Worm (Caenorhabditis elegans) whole organism, early embryonic: Measurements from ENCODE around the gene ifb-2.
"Not testable (repeated sequence)": the region's sequence is repeated elsewhere in the genome, so short reads cannot be mapped to it uniquely, and the experiment has no call there.

ENCODE experiments used
- B0310.2 ChIP-seq: sonication (generic microtip); optimal IDR thresholded peaks from 2 replicates; lab custom pipeline; 2016; ENCODE audit warnings: mild to moderate bottlenecking, missing genetic modification characterization, missing compliant biosample characterization
- F13C5.2 ChIP-seq: sonication (generic microtip); optimal IDR thresholded peaks from 2 replicates; lab custom pipeline; 2017; ENCODE audit warnings: mild to moderate bottlenecking, missing genetic modification characterization, inconsistent platforms, missing compliant biosample characterization
- aly-1 ChIP-seq: sonication (generic microtip); optimal IDR thresholded peaks from 2 replicates; lab custom pipeline; 2016; ENCODE audit warnings: missing genetic modification characterization, missing compliant biosample characterization
- ama-1 ChIP-seq: fragments of 150-350 bp; optimal IDR thresholded peaks from 2 replicates; lab custom pipeline; 2014
- ceh-13 ChIP-seq: fragments of 200-800 bp; sonication (Bioruptor generic); optimal IDR thresholded peaks from 2 replicates; lab custom pipeline; 2018; ENCODE audit warnings: mild to moderate bottlenecking, missing genetic modification characterization, missing compliant biosample characterization
- ceh-36 ChIP-seq: sonication (generic microtip); optimal IDR thresholded peaks from 2 replicates; lab custom pipeline; 2016; ENCODE audit warnings: missing genetic modification characterization, inconsistent platforms, missing compliant biosample characterization
- ets-7 ChIP-seq: sonication (generic microtip); optimal IDR thresholded peaks from 2 replicates; lab custom pipeline; 2016; ENCODE audit warnings: missing genotype, missing genetic modification characterization, missing compliant biosample characterization
- flt-1 ChIP-seq: fragments of 200-800 bp; sonication (Bioruptor generic); IDR thresholded peaks from 2 replicates; pipeline ENCODE4 v1.3.6; 2022; ENCODE audit warnings: missing genetic modification characterization, missing compliant biosample characterization
- hmbx-1 ChIP-seq: sonication (generic microtip); optimal IDR thresholded peaks from 2 replicates; lab custom pipeline; 2016; ENCODE audit warnings: mild to moderate bottlenecking, missing genetic modification characterization, missing compliant biosample characterization
- hmg-4 ChIP-seq: fragments of 200-800 bp; sonication (Bioruptor generic); optimal IDR thresholded peaks from 2 replicates; lab custom pipeline; 2018; ENCODE audit warnings: mild to moderate bottlenecking, missing genetic modification characterization, missing compliant biosample characterization
- hnd-1 ChIP-seq: sonication (generic microtip); optimal IDR thresholded peaks from 2 replicates; lab custom pipeline; 2016; ENCODE audit warnings: missing genetic modification characterization, missing compliant biosample characterization
- pes-1 ChIP-seq: fragments of 200-800 bp; sonication (Bioruptor generic); IDR thresholded peaks from 2 replicates; pipeline ENCODE4 v1.3.6; 2022; ENCODE audit warnings: missing genetic modification reagents, missing genetic modification characterization, missing compliant biosample characterization
- scrt-1 ChIP-seq: fragments of 200-800 bp; sonication (Bioruptor generic); IDR thresholded peaks from 2 replicates; pipeline ENCODE4 v1.3.6; 2022; ENCODE audit warnings: missing genetic modification characterization, missing compliant biosample characterization
- sea-1 ChIP-seq: fragments of 200-800 bp; sonication (Bioruptor generic); conservative IDR thresholded peaks from 2 replicates; pipeline ENCODE4 v1.3.6; 2022; ENCODE audit warnings: missing genetic modification characterization, missing compliant biosample characterization
- tbx-11 ChIP-seq: fragments of 200-800 bp; sonication (Bioruptor generic); IDR thresholded peaks from 2 replicates; pipeline ENCODE4 v1.3.6; 2022; ENCODE audit warnings: missing genetic modification characterization, missing compliant biosample characterization
- tbx-37 ChIP-seq: fragments of 200-800 bp; sonication (Bioruptor generic); conservative IDR thresholded peaks from 2 replicates; pipeline ENCODE4 v1.3.6; 2022; ENCODE audit warnings: missing genetic modification reagents, missing genetic modification characterization, missing compliant biosample characterization
- tra-4 ChIP-seq: sonication (generic microtip); optimal IDR thresholded peaks from 2 replicates; lab custom pipeline; 2017; ENCODE audit warnings: missing genetic modification characterization, missing compliant biosample characterization

The ifb-2 gene

ce11 chrII:5745088-5745487 is 4.9 kb upstream of the ifb-2 start, which contains the start of gene F10C1.9:
F10C1.9 (minus strand) TSS chrII:5745284.
- TF ChIP-seq hmg-4 (no peak), tbx-37 (GFP tag; lab: Robert Waterston, UW) (no peak), tbx-11 (GFP tag; lab: Robert Waterston, UW) (no peak), hnd-1 (tag; lab: Kevin White, UChicago) (no peak)

DNA sequence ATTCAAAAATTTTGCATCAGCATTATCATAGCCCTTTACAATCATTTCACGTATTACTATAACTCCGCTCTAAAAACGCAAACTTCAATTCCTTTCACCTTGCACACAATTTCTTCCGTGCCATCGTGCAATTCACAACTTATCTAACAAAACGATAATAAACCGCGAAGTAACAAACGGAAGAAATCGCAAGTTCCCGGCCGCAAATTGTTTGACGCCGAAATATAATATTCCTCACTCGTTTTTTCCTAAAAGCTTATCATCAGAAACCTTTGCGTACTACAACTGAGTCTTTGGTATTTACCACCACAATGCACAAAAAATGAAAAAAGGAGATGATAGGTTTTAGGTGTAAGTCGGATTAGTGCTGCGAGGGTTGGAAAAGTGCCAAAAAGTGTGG is 2.7 kb upstream of the ifb-2 start:
- TF ChIP-seq ceh-36 (tag; lab: Kevin White, UChicago), result no peak
- no peak for TF ChIP-seq hmg-4
- no peak for TF ChIP-seq F13C5.2 (tag; lab: Kevin White, UChicago)
- no peak for TF ChIP-seq ama-1 (lab: Kevin White, UChicago)
- TF ChIP-seq B0310.2 (tag; lab: Kevin White, UChicago), result no peak
- no peak for TF ChIP-seq flt-1 (GFP tag; lab: Robert Waterston, UW)
- TF ChIP-seq ceh-13 (GFP tag; lab: Kevin White, UChicago), result no peak
- TF ChIP-seq aly-1, result no peak
- no peak for TF ChIP-seq sea-1
- no peak for TF ChIP-seq tra-4 (tag; lab: Kevin White, UChicago)
- no peak for TF ChIP-seq tbx-11 (GFP tag; lab: Robert Waterston, UW)
- no peak for TF ChIP-seq tbx-37 (GFP tag; lab: Robert Waterston, UW)
- TF ChIP-seq hnd-1 (tag; lab: Kevin White, UChicago), result no peak
- TF ChIP-seq ets-7, result no peak
- TF ChIP-seq hmbx-1 (tag; lab: Kevin White, UChicago), result no peak
- TF ChIP-seq pes-1 (GFP tag; lab: Robert Waterston, UW), result no peak
- no peak for TF ChIP-seq scrt-1

DNA sequence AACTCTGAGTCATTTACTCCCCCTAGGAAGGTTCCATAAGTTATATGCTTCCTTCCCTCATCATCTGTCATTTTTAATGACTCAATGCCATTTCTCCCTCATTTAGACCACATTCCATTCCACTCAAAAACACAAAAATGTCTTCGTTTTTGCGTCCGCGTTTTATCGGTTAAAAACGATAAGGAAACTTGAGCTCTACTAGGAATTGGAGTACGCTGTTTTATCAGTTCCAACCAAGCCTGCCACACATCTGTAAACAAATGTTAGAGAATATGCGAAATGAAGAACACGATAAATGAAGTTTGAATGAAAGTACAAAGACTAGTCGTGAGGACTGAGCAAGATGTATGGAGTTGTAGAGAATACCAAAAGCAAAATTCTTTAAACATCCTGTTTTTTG is 1.6 kb upstream of the ifb-2 start:
- TF ChIP-seq sea-1 (no peak), ets-7 (no peak), ama-1 (lab: Kevin White, UChicago) (no peak), tra-4 (tag; lab: Kevin White, UChicago) (no peak), tbx-37 (GFP tag; lab: Robert Waterston, UW) (no peak), ceh-36 (tag; lab: Kevin White, UChicago) (no peak), hmbx-1 (tag; lab: Kevin White, UChicago) (no peak), pes-1 (GFP tag; lab: Robert Waterston, UW) (no peak), hnd-1 (tag; lab: Kevin White, UChicago) (no peak), tbx-11 (GFP tag; lab: Robert Waterston, UW) (no peak), aly-1 (no peak), F13C5.2 (tag; lab: Kevin White, UChicago) (no peak), scrt-1 (no peak), flt-1 (GFP tag; lab: Robert Waterston, UW) (no peak), ceh-13 (GFP tag; lab: Kevin White, UChicago) (no peak)

DNA sequence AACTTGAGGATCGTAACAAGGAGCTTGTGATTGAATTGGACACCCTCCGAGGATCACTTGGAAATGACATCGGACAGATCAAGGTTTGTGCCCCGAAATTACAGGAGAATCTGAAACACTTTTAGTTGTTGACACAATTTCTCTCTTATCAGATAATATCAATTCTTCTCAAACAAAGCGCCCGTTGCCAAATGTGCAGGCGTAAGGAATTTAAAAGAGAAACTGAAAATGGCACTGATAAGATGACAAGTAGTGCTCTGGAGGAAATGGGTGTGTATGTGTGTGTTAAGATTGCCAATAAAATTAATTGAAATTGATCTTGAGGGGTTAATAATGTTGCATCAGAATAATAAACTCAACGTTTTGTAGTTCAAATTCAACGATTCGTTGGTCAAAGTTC is 1.4 kb downstream of the ifb-2 start:
- TF ChIP-seq tra-4 (tag; lab: Kevin White, UChicago) (no peak), F13C5.2 (tag; lab: Kevin White, UChicago) (no peak), tbx-37 (GFP tag; lab: Robert Waterston, UW) (no peak), hmg-4 (no peak), ama-1 (lab: Kevin White, UChicago) (no peak), B0310.2 (tag; lab: Kevin White, UChicago) (no peak), hnd-1 (tag; lab: Kevin White, UChicago) (no peak), hmbx-1 (tag; lab: Kevin White, UChicago) (no peak), tbx-11 (GFP tag; lab: Robert Waterston, UW) (no peak), ceh-13 (GFP tag; lab: Kevin White, UChicago) (no peak), flt-1 (GFP tag; lab: Robert Waterston, UW) (no peak), ceh-36 (tag; lab: Kevin White, UChicago) (no peak), aly-1 (no peak), sea-1 (no peak), pes-1 (GFP tag; lab: Robert Waterston, UW) (no peak), scrt-1 (no peak), ets-7 (no peak)

ce11 chrII:5754168-5754567 is 4.2 kb downstream of the ifb-2 start, which contains the start of gene F10C1.8:
F10C1.8 (plus strand) TSS chrII:5754468.
- TF ChIP-seq tra-4 (tag; lab: Kevin White, UChicago) (no peak), hmg-4 (no peak), scrt-1 (no peak), aly-1 (no peak), ets-7 (no peak), sea-1 (no peak), ama-1 (lab: Kevin White, UChicago) (no peak), ceh-13 (GFP tag; lab: Kevin White, UChicago) (no peak), F13C5.2 (tag; lab: Kevin White, UChicago) (no peak), hmbx-1 (tag; lab: Kevin White, UChicago) (no peak), hnd-1 (tag; lab: Kevin White, UChicago) (no peak), flt-1 (GFP tag; lab: Robert Waterston, UW) (no peak), tbx-11 (GFP tag; lab: Robert Waterston, UW) (no peak), ceh-36 (tag; lab: Kevin White, UChicago) (no peak), tbx-37 (GFP tag; lab: Robert Waterston, UW) (no peak), B0310.2 (tag; lab: Kevin White, UChicago) (no peak)

ce11 chrII:5757656-5758055 is 7.7 kb downstream of the ifb-2 start, which contains the start of the genes F10C1.3 and F10C1.23:
F10C1.3 (minus strand) TSS chrII:5757756.
F10C1.23 (plus strand) TSS chrII:5758040.
- TF ChIP-seq tbx-11 (GFP tag; lab: Robert Waterston, UW); flt-1 (GFP tag; lab: Robert Waterston, UW); tra-4 (tag; lab: Kevin White, UChicago): not testable (repeated sequence)

DNA sequence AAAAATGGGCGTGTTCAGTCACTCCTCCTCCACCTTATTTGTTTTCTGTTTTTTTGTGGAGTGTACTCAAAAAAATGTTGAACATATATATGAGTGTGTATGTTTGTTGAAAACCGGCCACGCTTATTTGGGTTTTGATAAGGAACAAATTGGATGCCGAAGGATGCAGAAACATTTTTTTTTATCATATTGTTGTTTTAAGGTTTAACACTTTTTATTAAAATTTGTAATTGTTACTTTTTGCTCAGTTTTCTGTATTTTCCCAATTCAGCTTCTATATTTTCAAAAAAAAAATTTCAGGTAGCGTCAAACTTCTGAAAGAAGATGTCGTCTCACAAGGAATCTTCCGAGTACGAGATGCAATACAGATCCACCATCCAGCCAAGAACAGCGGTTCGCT is 15.3 kb downstream of the ifb-2 start, which contains the start of gene ifb-1:
ifb-1 (plus strand) TSS at position 301 of the 400 bp plus-strand sequence.
- TF ChIP-seq scrt-1, result no peak
